Worm (Caenorhabditis elegans) whole organism, L1 larva: Measurements from ENCODE around the gene R151.8.

ENCODE experiments used
- C04F5.9 ChIP-seq: sonication (generic microtip); optimal IDR thresholded peaks from 2 replicates; lab custom pipeline; 2016; ENCODE audit warnings: missing genetic modification characterization, missing compliant biosample characterization
- C16A3.4 ChIP-seq: fragments of 150-350 bp; optimal IDR thresholded peaks from 2 replicates; lab custom pipeline; 2014; ENCODE audit warnings: missing biosample characterization, missing genetic modification characterization
- C34B4.2 ChIP-seq: sonication (generic microtip); optimal IDR thresholded peaks from 2 replicates; lab custom pipeline; 2017; ENCODE audit warnings: mild to moderate bottlenecking, missing genetic modification characterization, missing compliant biosample characterization
- aha-1 ChIP-seq: fragments of 150-350 bp; optimal IDR thresholded peaks from 2 replicates; lab custom pipeline; 2014; ENCODE audit warnings: missing biosample characterization, missing genetic modification characterization
- alr-1 ChIP-seq: fragments of 200-800 bp; sonication (Bioruptor generic); optimal IDR thresholded peaks from 2 replicates; lab custom pipeline; 2018; ENCODE audit warnings: borderline replicate concordance, mild to moderate bottlenecking, missing genetic modification characterization, missing compliant biosample characterization
- aly-2 ChIP-seq: fragments of 150-350 bp; optimal IDR thresholded peaks from 2 replicates; lab custom pipeline; 2014; ENCODE audit warnings: missing biosample characterization, missing genetic modification characterization
- ceh-63 ChIP-seq: fragments of 200-800 bp; sonication (Bioruptor generic); optimal IDR thresholded peaks from 2 replicates; lab custom pipeline; 2018; ENCODE audit warnings: mild to moderate bottlenecking, missing genetic modification characterization, missing compliant biosample characterization
- ceh-82 ChIP-seq, 3 experiments: fragments of 150-350 bp in 1 of 3; sonication (generic microtip) in 2 of 3; optimal IDR thresholded peaks; 2 replicates each; lab custom pipeline; 2014 to 2017; ENCODE audit warnings: missing biosample characterization in 3 of 3, missing genetic modification characterization in 3 of 3
- ceh-90 ChIP-seq: sonication (generic microtip); optimal IDR thresholded peaks from 2 replicates; lab custom pipeline; 2016; ENCODE audit warnings: missing genetic modification characterization, missing compliant biosample characterization
- efl-1 ChIP-seq, 4 experiments: fragments of 150-350 bp; optimal IDR thresholded peaks in 3 of 4; peaks in 1 of 4; 1 replicate in 1 of 4; 2 replicates in 3 of 4; lab custom pipeline; 2014; ENCODE audit warnings: missing biosample characterization in 2 of 4, missing genetic modification characterization in 2 of 4, missing genetic modification reagents in 2 of 4
- egl-13 ChIP-seq: sonication (generic microtip); optimal IDR thresholded peaks from 2 replicates; lab custom pipeline; 2016; ENCODE audit warnings: missing genotype, missing genetic modification reagents, missing genetic modification characterization, missing compliant biosample characterization
- egl-27 ChIP-seq, 2 experiments: fragments of 150-350 bp in 1 of 2; sonication (generic microtip); optimal IDR thresholded peaks; 3 replicates each; lab custom pipeline; 2017 to 2018; ENCODE audit warnings: missing biosample characterization in 2 of 2, missing genetic modification characterization in 2 of 2, missing genetic modification reagents in 2 of 2
- elt-3 ChIP-seq, 6 experiments: fragments of 150-350 bp in 1 of 6; sonication (generic microtip); optimal IDR thresholded peaks; 2 replicates each; lab custom pipeline; 2017 to 2018; ENCODE audit warnings: missing biosample characterization in 6 of 6, missing genetic modification characterization in 6 of 6, inconsistent platforms in 1 of 6
- fkh-10 ChIP-seq: sonication (generic microtip); optimal IDR thresholded peaks from 2 replicates; lab custom pipeline; 2017; ENCODE audit warnings: missing biosample characterization, missing genetic modification reagents, missing genetic modification characterization
- fkh-4 ChIP-seq: sonication (generic microtip); optimal IDR thresholded peaks from 2 replicates; lab custom pipeline; 2016; ENCODE audit warnings: missing compliant biosample characterization, missing genetic modification characterization, borderline replicate concordance
- fkh-8 ChIP-seq: sonication (generic microtip); optimal IDR thresholded peaks from 2 replicates; lab custom pipeline; 2016; ENCODE audit warnings: mild to moderate bottlenecking, missing genetic modification characterization, missing compliant biosample characterization
- grh-1 ChIP-seq: fragments of 200-800 bp; sonication (Bioruptor generic); IDR thresholded peaks from 2 replicates; pipeline ENCODE4 v1.3.6; 2022; ENCODE audit warnings: missing genetic modification reagents, missing genetic modification characterization, missing compliant biosample characterization
- hpl-2 ChIP-seq: fragments of 150-350 bp; optimal IDR thresholded peaks from 2 replicates; lab custom pipeline; 2014; ENCODE audit warnings: missing biosample characterization, missing genetic modification reagents, missing genetic modification characterization
- irx-1 ChIP-seq: sonication (generic microtip); optimal IDR thresholded peaks from 2 replicates; lab custom pipeline; 2016; ENCODE audit warnings: missing genetic modification characterization, missing compliant biosample characterization
- jun-1 ChIP-seq: fragments of 150-350 bp; optimal IDR thresholded peaks from 2 replicates; lab custom pipeline; 2014; ENCODE audit warnings: missing biosample characterization, missing genetic modification reagents, missing genetic modification characterization
- lin-13 ChIP-seq: fragments of 150-350 bp; optimal IDR thresholded peaks from 2 replicates; lab custom pipeline; 2014; ENCODE audit warnings: missing biosample characterization, missing genetic modification reagents, missing genetic modification characterization
- lin-14 ChIP-seq: fragments of 200-800 bp; sonication (Bioruptor generic); optimal IDR thresholded peaks from 2 replicates; lab custom pipeline; 2018; ENCODE audit warnings: mild to moderate bottlenecking, missing genetic modification characterization, moderate library complexity, missing compliant biosample characterization
- lin-35 ChIP-seq, 2 experiments: fragments of 150-350 bp; optimal IDR thresholded peaks; 2 replicates each; lab custom pipeline; 2014; ENCODE audit warnings: missing biosample characterization in 2 of 2, missing genetic modification characterization in 2 of 2, missing genetic modification reagents in 2 of 2
- lin-39 ChIP-seq: fragments of 150-350 bp; optimal IDR thresholded peaks from 2 replicates; lab custom pipeline; 2014; ENCODE audit warnings: missing biosample characterization, missing genetic modification reagents, missing genetic modification characterization
- lir-3 ChIP-seq: sonication (generic microtip); optimal IDR thresholded peaks from 2 replicates; lab custom pipeline; 2016; ENCODE audit warnings: mild to moderate bottlenecking, missing genetic modification characterization, moderate library complexity, missing compliant biosample characterization; ENCODE audit not compliant: poor library complexity
- lsy-2 ChIP-seq, 2 experiments: fragments of 150-350 bp; optimal IDR thresholded peaks; 2 replicates each; lab custom pipeline; 2014; ENCODE audit warnings: missing biosample characterization in 2 of 2, missing genetic modification characterization in 2 of 2
- mep-1 ChIP-seq: fragments of 150-350 bp; optimal IDR thresholded peaks from 2 replicates; lab custom pipeline; 2014; ENCODE audit warnings: missing biosample characterization, missing genetic modification characterization
- nhr-11 ChIP-seq: fragments of 150-350 bp; optimal IDR thresholded peaks from 2 replicates; lab custom pipeline; 2014; ENCODE audit warnings: missing biosample characterization, missing genetic modification characterization
- nhr-12 ChIP-seq: sonication (generic microtip); optimal IDR thresholded peaks from 2 replicates; lab custom pipeline; 2017; ENCODE audit warnings: missing biosample characterization, missing genetic modification characterization
- nhr-19 ChIP-seq: fragments of 200-800 bp; sonication (Bioruptor generic); conservative IDR thresholded peaks from 2 replicates; pipeline ENCODE4 v1.3.6; 2022; ENCODE audit warnings: missing genetic modification characterization, missing compliant biosample characterization
- nhr-20 ChIP-seq: sonication (generic microtip); optimal IDR thresholded peaks from 2 replicates; lab custom pipeline; 2016; ENCODE audit warnings: mild to moderate bottlenecking, missing genetic modification characterization, missing compliant biosample characterization
- nhr-237 ChIP-seq: fragments of 150-350 bp; optimal IDR thresholded peaks from 2 replicates; lab custom pipeline; 2014; ENCODE audit warnings: missing biosample characterization, missing genetic modification characterization
- nhr-28 ChIP-seq: fragments of 150-350 bp; optimal IDR thresholded peaks from 2 replicates; lab custom pipeline; 2014; ENCODE audit warnings: missing biosample characterization, missing genetic modification characterization
- nhr-47 ChIP-seq: sonication (generic microtip); optimal IDR thresholded peaks from 2 replicates; lab custom pipeline; 2016; ENCODE audit warnings: mild to moderate bottlenecking, missing genetic modification characterization, moderate library complexity, missing compliant biosample characterization
- nhr-76 ChIP-seq: sonication (generic microtip); optimal IDR thresholded peaks from 2 replicates; lab custom pipeline; 2017; ENCODE audit warnings: missing biosample characterization, missing genetic modification characterization
- nhr-77 ChIP-seq: fragments of 150-350 bp; optimal IDR thresholded peaks from 2 replicates; lab custom pipeline; 2014; ENCODE audit warnings: missing biosample characterization, missing genetic modification characterization
- nhr-84 ChIP-seq: sonication (generic microtip); optimal IDR thresholded peaks from 2 replicates; lab custom pipeline; 2017; ENCODE audit warnings: missing biosample characterization, missing genetic modification characterization
- nhr-90 ChIP-seq: sonication (generic microtip); optimal IDR thresholded peaks from 2 replicates; lab custom pipeline; 2016; ENCODE audit warnings: mild to moderate bottlenecking, missing genetic modification characterization, missing compliant biosample characterization; ENCODE audit not compliant: poor library complexity
- pag-3 ChIP-seq: sonication (generic microtip); optimal IDR thresholded peaks from 2 replicates; lab custom pipeline; 2017; ENCODE audit warnings: missing genetic modification characterization, mild to moderate bottlenecking, missing compliant biosample characterization, antibody characterized with exemption, borderline replicate concordance; ENCODE audit not compliant: insufficient read depth
- pqm-1 ChIP-seq: sonication (generic microtip); optimal IDR thresholded peaks from 3 replicates; lab custom pipeline; 2017; ENCODE audit warnings: missing biosample characterization, missing genetic modification characterization
- rnt-1 ChIP-seq: sonication (generic microtip); optimal IDR thresholded peaks from 2 replicates; lab custom pipeline; 2016; ENCODE audit warnings: mild to moderate bottlenecking, missing genetic modification characterization, moderate library complexity, missing compliant biosample characterization
- snu-23 ChIP-seq: sonication (generic microtip); optimal IDR thresholded peaks from 2 replicates; lab custom pipeline; 2016; ENCODE audit warnings: missing genetic modification characterization, missing compliant biosample characterization
- sup-37 ChIP-seq: fragments of 200-800 bp; sonication (Bioruptor generic); optimal IDR thresholded peaks from 2 replicates; lab custom pipeline; 2018; ENCODE audit warnings: mild to moderate bottlenecking, missing genetic modification characterization, missing compliant biosample characterization
- swsn-7 ChIP-seq: sonication (generic microtip); optimal IDR thresholded peaks from 2 replicates; lab custom pipeline; 2016; ENCODE audit warnings: missing genetic modification characterization, missing compliant biosample characterization
- tlp-1 ChIP-seq: fragments of 150-350 bp; optimal IDR thresholded peaks from 2 replicates; lab custom pipeline; 2014; ENCODE audit warnings: missing biosample characterization, missing genetic modification characterization
- unc-130 ChIP-seq: fragments of 150-350 bp; optimal IDR thresholded peaks from 2 replicates; lab custom pipeline; 2017; ENCODE audit warnings: missing biosample characterization, missing genetic modification characterization, inconsistent platforms
- unc-30 ChIP-seq: sonication (generic microtip); optimal IDR thresholded peaks from 2 replicates; lab custom pipeline; 2017; ENCODE audit warnings: missing biosample characterization, missing genetic modification characterization
- unc-62 ChIP-seq: fragments of 150-350 bp; optimal IDR thresholded peaks from 2 replicates; lab custom pipeline; 2014; ENCODE audit warnings: missing biosample characterization, missing genetic modification reagents, missing genetic modification characterization
- vab-15 ChIP-seq: sonication (generic microtip); optimal IDR thresholded peaks from 2 replicates; lab custom pipeline; 2017; ENCODE audit warnings: missing genotype, mild to moderate bottlenecking, missing genetic modification characterization, missing compliant biosample characterization
- xbp-1 ChIP-seq: sonication (generic microtip); optimal IDR thresholded peaks from 2 replicates; lab custom pipeline; 2016; ENCODE audit warnings: missing genetic modification characterization, missing compliant biosample characterization
- zip-4 ChIP-seq: fragments of 200-800 bp; sonication (Bioruptor generic); optimal IDR thresholded peaks from 2 replicates; lab custom pipeline; 2018; ENCODE audit warnings: mild to moderate bottlenecking, missing genetic modification characterization, moderate library complexity, missing compliant biosample characterization
- ztf-4 ChIP-seq: fragments of 150-350 bp; optimal IDR thresholded peaks from 2 replicates; lab custom pipeline; 2014; ENCODE audit warnings: missing biosample characterization, missing genetic modification characterization

The R151.8 gene

ce11 chrIII:7184022-7184421 is 45.6 kb downstream of the R151.8 start, which contains the start of gene yju-2:
Gene yju-2, plus strand, starts transcription at chrIII:7184336.
- TF ChIP-seq lin-35 (GFP tag; optimal IDR thresholded peaks at IDR 0.05; lab: Kevin White, UChicago) (peak; percentile 53 to 86), nhr-11 (tag; lab: Kevin White, UChicago) (no peak), hpl-2 (GFP tag; lab: Kevin White, UChicago) (peak; percentile 33), efl-1 (optimal IDR thresholded peaks at IDR 0.05; lab: Kevin White, UChicago) (peak; percentile 74 to 83), efl-1 (GFP tag; optimal IDR thresholded peaks at IDR 0.05 in 1 of 2; lab: Kevin White, UChicago) (peak; percentile 63 to 95), nhr-84 (no peak), ceh-82 (tag; optimal IDR thresholded peaks at IDR 0.05; lab: Kevin White, UChicago) (peak in 2 of 3 experiments; percentile 28 to 75), C34B4.2 (no peak), ceh-63 (no peak), aly-2 (tag; lab: Kevin White, UChicago) (no peak), elt-3 (tag; optimal IDR thresholded peaks at IDR 0.05; lab: Kevin White, UChicago) (peak in 1 of 6 experiments; percentile 47), jun-1 (tag; lab: Kevin White, UChicago) (no peak), C16A3.4 (peak; percentile 78), aha-1 (tag; lab: Kevin White, UChicago) (no peak), egl-13 (tag; lab: Kevin White, UChicago) (no peak), lsy-2 (tag; optimal IDR thresholded peaks at IDR 0.05; lab: Kevin White, UChicago) (peak; percentile 64 to 90), unc-62 (GFP tag; lab: Kevin White, UChicago) (no peak), nhr-19 (peak; percentile 30), unc-30 (no peak), unc-130 (tag; lab: Kevin White, UChicago) (no peak), lin-39 (tag; lab: Kevin White, UChicago) (no peak), snu-23 (GFP tag; lab: Kevin White, UChicago) (peak; percentile 72), fkh-10 (no peak), xbp-1 (tag; lab: Kevin White, UChicago) (peak; percentile 54), vab-15 (tag; lab: Kevin White, UChicago) (peak; percentile 1), rnt-1 (tag; lab: Kevin White, UChicago) (peak; percentile 65), pag-3 (tag; lab: Kevin White, UChicago) (no peak), nhr-237 (tag; lab: Kevin White, UChicago) (peak; percentile 51), lin-13 (GFP tag; lab: Kevin White, UChicago) (peak; percentile 70), sup-37 (GFP tag; lab: Kevin White, UChicago) (no peak), swsn-7 (tag; lab: Kevin White, UChicago) (peak; percentile 27), lir-3 (tag; lab: Kevin White, UChicago) (peak; percentile 56), nhr-28 (tag; lab: Kevin White, UChicago) (no peak), nhr-77 (peak; percentile 21), alr-1 (tag; lab: Kevin White, UChicago) (no peak), fkh-4 (tag; lab: Kevin White, UChicago) (no peak), nhr-12 (no peak), mep-1 (tag; lab: Kevin White, UChicago) (peak; percentile 47), ceh-90 (tag; lab: Kevin White, UChicago) (no peak), nhr-90 (tag; lab: Kevin White, UChicago) (peak; percentile 41), nhr-20 (tag; lab: Kevin White, UChicago) (peak; percentile 40), nhr-76 (tag; lab: Kevin White, UChicago) (no peak), lin-14 (peak; percentile 59), fkh-8 (tag; lab: Kevin White, UChicago) (peak; percentile 33), irx-1 (tag; lab: Kevin White, UChicago) (no peak), egl-27 (tag; optimal IDR thresholded peaks at IDR 0.05; lab: Kevin White, UChicago) (peak in 1 of 2 experiments; percentile 57), grh-1 (GFP tag; lab: Robert Waterston, UW) (no peak), nhr-47 (peak; percentile 61), ztf-4 (peak; percentile 28), tlp-1 (tag; lab: Kevin White, UChicago) (no peak), pqm-1 (tag; lab: Kevin White, UChicago) (no peak), C04F5.9 (tag; lab: Kevin White, UChicago) (no peak), zip-4 (GFP tag; lab: Kevin White, UChicago) (no peak)
